Worm (Caenorhabditis elegans): ENCODE data around the gene teg-1.
A peak's percentile ranks its signal among the peaks of the same experiment; 100 is the strongest.

teg-1 gene

ce11 chrIII:11333032-11333732, 15.2 kb upstream of the teg-1 start, which contains the start of gene T28D6.5:
Gene T28D6.5, plus strand, starts transcription at chrIII:11333682.
- peak; percentile 8 for TF ChIP-seq zag-1 (tag; optimal IDR thresholded peaks at IDR 0.05)
- no peak for TF ChIP-seq alr-1 (tag; optimal IDR thresholded peaks at IDR 0.05)

DNA sequence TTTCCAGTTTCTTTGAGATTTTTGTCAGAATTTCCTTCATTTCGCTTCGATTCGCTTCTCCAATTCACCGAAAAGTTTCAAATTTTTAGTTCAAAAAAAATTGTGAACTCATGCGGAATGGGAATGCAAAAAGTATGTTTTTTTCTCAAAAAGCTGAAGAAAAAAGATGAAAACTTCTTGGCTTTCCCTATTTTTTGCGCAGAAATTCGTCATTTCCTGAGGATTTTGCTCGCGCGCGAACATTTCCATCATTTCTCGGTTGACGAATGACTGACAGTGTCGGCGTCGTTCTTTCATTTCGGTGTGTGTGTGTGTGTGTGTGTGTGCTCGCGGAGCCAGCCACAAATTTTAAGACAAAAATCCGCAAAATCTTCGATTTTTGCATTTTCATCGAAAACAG, 14.3 kb upstream of the teg-1 start:
- TF ChIP-seq snpc-4 (tag; optimal IDR thresholded peaks at IDR 0.05) (no peak), unc-55 (GFP tag; optimal IDR thresholded peaks at IDR 0.05) (peak; percentile 70), nhr-237 (tag; optimal IDR thresholded peaks at IDR 0.05) (no peak), lin-11 (tag; optimal IDR thresholded peaks at IDR 0.05) (no peak), zag-1 (tag; optimal IDR thresholded peaks at IDR 0.05) (no peak)

- TF ChIP-seq Y55F3AM.14 (GFP tag; optimal IDR thresholded peaks at IDR 0.05) (no peak), F13H6.1 (tag; optimal IDR thresholded peaks at IDR 0.05) (no peak), snpc-4 (tag; optimal IDR thresholded peaks at IDR 0.05) (no peak), crh-2 (tag; optimal IDR thresholded peaks at IDR 0.05) (no peak), nhr-21 (tag; optimal IDR thresholded peaks at IDR 0.05) (no peak), aly-2 (tag; optimal IDR thresholded peaks at IDR 0.05) (no peak), lsy-2 (tag; optimal IDR thresholded peaks at IDR 0.05) (no peak), egl-27 (tag; optimal IDR thresholded peaks at IDR 0.05) (no peak), mdl-1 (tag; optimal IDR thresholded peaks at IDR 0.05) (no peak), ceh-82 (tag; optimal IDR thresholded peaks at IDR 0.05) (no peak), nhr-25 (tag; optimal IDR thresholded peaks at IDR 0.05) (no peak), nhr-10 (tag; optimal IDR thresholded peaks at IDR 0.05) (no peak), C34F6.9 (tag; optimal IDR thresholded peaks at IDR 0.05) (no peak), ztf-11 (tag; optimal IDR thresholded peaks at IDR 0.05) (no peak), ZK546.5 (tag; optimal IDR thresholded peaks at IDR 0.05) (no peak), ama-1 (optimal IDR thresholded peaks at IDR 0.05) (no peak), sma-9 (GFP tag; optimal IDR thresholded peaks at IDR 0.05) (no peak), sma-9 (tag; optimal IDR thresholded peaks at IDR 0.05) (no peak)
Measured at ce11 chrIII:11324093-11324492, 6.1 kb upstream of the teg-1 start.

DNA sequence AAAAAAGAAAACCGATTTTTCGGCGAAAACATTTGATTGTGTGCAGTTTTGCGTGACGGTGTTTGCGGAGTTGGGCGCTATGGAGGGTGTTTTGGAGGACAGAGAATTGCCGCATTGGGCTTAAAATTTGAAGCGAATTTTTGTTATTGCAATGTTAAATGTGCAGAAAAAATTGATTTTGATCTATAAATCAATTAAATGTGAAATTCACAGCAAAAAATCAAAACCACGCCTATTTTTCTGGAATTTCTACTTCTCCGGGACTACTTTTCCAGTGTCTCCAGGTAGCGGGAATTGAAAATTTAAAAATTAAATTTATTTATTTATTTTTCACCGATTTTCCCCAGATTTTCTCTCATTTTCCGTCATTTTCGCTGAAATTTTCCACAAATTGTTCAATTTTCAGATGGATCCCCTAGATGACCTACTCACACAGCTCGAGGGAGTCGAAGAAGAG, 839 bp downstream of the teg-1 start, which contains the start of gene mcm-10:
Gene mcm-10 (plus strand): TSS at position 407 of the 457 bp plus-strand sequence.
- no peak for TF ChIP-seq dmd-4 (tag; optimal IDR thresholded peaks at IDR 0.05)
- no peak for TF ChIP-seq zag-1 (tag; optimal IDR thresholded peaks at IDR 0.05)
- TF ChIP-seq nhr-6 (tag; optimal IDR thresholded peaks at IDR 0.05) = no peak
- peak; percentile 26 for TF ChIP-seq nhr-21 (tag; optimal IDR thresholded peaks at IDR 0.05)
- no peak for TF ChIP-seq blmp-1 (tag; optimal IDR thresholded peaks at IDR 0.05; ENCODE audit: insufficient read depth)
- no peak for TF ChIP-seq ceh-82 (tag; optimal IDR thresholded peaks at IDR 0.05)
- TF ChIP-seq R02D3.7 (tag; optimal IDR thresholded peaks at IDR 0.05) = no peak
- peak; percentile 1 for TF ChIP-seq fos-1 (tag; optimal IDR thresholded peaks at IDR 0.05)
- peak; percentile 89 for TF ChIP-seq gmeb-1 (tag; optimal IDR thresholded peaks at IDR 0.05)
- TF ChIP-seq C34F6.9 (tag; optimal IDR thresholded peaks at IDR 0.05) = peak; percentile 86
- peak; percentile 25 for TF ChIP-seq mab-5 (tag; optimal IDR thresholded peaks at IDR 0.05)
- no peak for TF ChIP-seq nhr-77 (tag; optimal IDR thresholded peaks at IDR 0.05)
- no peak for TF ChIP-seq lin-39 (tag; optimal IDR thresholded peaks at IDR 0.05)
- no peak for TF ChIP-seq aly-2 (tag; optimal IDR thresholded peaks at IDR 0.05)
- no peak for TF ChIP-seq nhr-23 (tag; optimal IDR thresholded peaks at IDR 0.05)
- TF ChIP-seq ceh-16 (tag; optimal IDR thresholded peaks at IDR 0.05) = no peak
- TF ChIP-seq nhr-129 (tag; optimal IDR thresholded peaks at IDR 0.05) = peak; percentile 72
- TF ChIP-seq lin-11 (tag; optimal IDR thresholded peaks at IDR 0.05) = peak; percentile 57
- no peak for TF ChIP-seq peb-1 (tag; optimal IDR thresholded peaks at IDR 0.05)
- no peak for TF ChIP-seq sem-4 (tag; optimal IDR thresholded peaks at IDR 0.05)
- TF ChIP-seq ama-1 (optimal IDR thresholded peaks at IDR 0.05) = no peak
- TF ChIP-seq mbf-1 (tag; optimal IDR thresholded peaks at IDR 0.05) = no peak
- no peak for TF ChIP-seq ztf-1 (GFP tag; conservative IDR thresholded peaks at IDR 0.05)
- TF ChIP-seq Y55F3AM.14 (GFP tag; optimal IDR thresholded peaks at IDR 0.05) = peak; percentile 45
- no peak for TF ChIP-seq unc-62 (GFP tag; optimal IDR thresholded peaks at IDR 0.05)
- TF ChIP-seq elt-1 (tag; optimal IDR thresholded peaks at IDR 0.05) = no peak
- TF ChIP-seq nhr-11 (tag; optimal IDR thresholded peaks at IDR 0.05) = no peak
- TF ChIP-seq ztf-11 (tag; optimal IDR thresholded peaks at IDR 0.05) = no peak
- no peak for TF ChIP-seq ztf-4 (tag; optimal IDR thresholded peaks at IDR 0.05)
- TF ChIP-seq nhr-237 (tag; optimal IDR thresholded peaks at IDR 0.05) = peak; percentile 28
- no peak for TF ChIP-seq skn-1 (tag; optimal IDR thresholded peaks at IDR 0.05)
- no peak for TF ChIP-seq unc-39 (tag; optimal IDR thresholded peaks at IDR 0.05)
- peak; percentile 69 for TF ChIP-seq crh-2 (tag; optimal IDR thresholded peaks at IDR 0.05)
- peak; percentile 81 for TF ChIP-seq unc-55 (GFP tag; optimal IDR thresholded peaks at IDR 0.05)
- no peak for TF ChIP-seq alr-1 (tag; optimal IDR thresholded peaks at IDR 0.05)
- peak; percentile 66 for TF ChIP-seq lin-13 (GFP tag; optimal IDR thresholded peaks at IDR 0.05)
- no peak for TF ChIP-seq sma-9 (GFP tag; optimal IDR thresholded peaks at IDR 0.05)
- no peak for TF ChIP-seq sma-9 (tag; optimal IDR thresholded peaks at IDR 0.05)
- TF ChIP-seq nhr-25 (tag; optimal IDR thresholded peaks at IDR 0.05) = peak; percentile 49

All from whole organism, L2 larva.